Fruit fly (Drosophila melanogaster) whole organism, wandering third instar larva: Measurements from ENCODE around the gene bb8.

Experiments used
- Abd-B ChIP-seq: fragments of >200 bp; optimal IDR thresholded peaks from 2 replicates; lab custom pipeline; 2017; ENCODE audit warnings: missing biosample characterization, missing genetic modification characterization
- CG32264 ChIP-seq: fragments of 200-800 bp; sonication (Bioruptor generic); optimal IDR thresholded peaks from 2 replicates; lab custom pipeline; 2016; ENCODE audit warnings: missing biosample characterization, missing genetic modification characterization
- CG9705 ChIP-seq: fragments of 200-800 bp; sonication (Bioruptor generic); optimal IDR thresholded peaks from 2 replicates; lab custom pipeline; 2018; ENCODE audit warnings: missing biosample characterization, mild to moderate bottlenecking, missing genetic modification characterization
- CrebA ChIP-seq: fragments of 200-800 bp; sonication (Bioruptor generic); optimal IDR thresholded peaks from 2 replicates; lab custom pipeline; 2016; ENCODE audit warnings: missing biosample characterization, mild to moderate bottlenecking, missing genetic modification characterization, borderline replicate concordance
- Dfd ChIP-seq: fragments of >200 bp; optimal IDR thresholded peaks from 2 replicates; lab custom pipeline; 2017; ENCODE audit warnings: missing biosample characterization, missing genetic modification characterization
- Dif ChIP-seq: fragments of 200-275, 200-300 bp; sonication (Bioruptor generic); optimal IDR thresholded peaks from 2 replicates; lab custom pipeline; 2018; ENCODE audit warnings: missing biosample characterization, missing genetic modification characterization; ENCODE audit not compliant: partially characterized antibody
- GATAd ChIP-seq: sonication (Bioruptor generic); optimal IDR thresholded peaks from 2 replicates; lab custom pipeline; 2016; ENCODE audit warnings: missing biosample characterization, missing genetic modification characterization
- HLH106 ChIP-seq: fragments of 200-800 bp; optimal IDR thresholded peaks from 3 replicates; lab custom pipeline; 2019; ENCODE audit warnings: missing biosample characterization, mild to moderate bottlenecking, missing genetic modification characterization, moderate library complexity
- Hnf4 ChIP-seq: fragments of 200-800 bp; sonication (Bioruptor generic); optimal IDR thresholded peaks from 2 replicates; lab custom pipeline; 2016; ENCODE audit warnings: missing biosample characterization, mild to moderate bottlenecking, missing genetic modification characterization
- Hr78 ChIP-seq: fragments of >200 bp; optimal IDR thresholded peaks from 2 replicates; lab custom pipeline; 2017; ENCODE audit warnings: missing biosample characterization, missing genetic modification characterization
- Hr83 ChIP-seq: fragments of 200-300 bp; sonication (Bioruptor generic); optimal IDR thresholded peaks from 2 replicates; lab custom pipeline; 2016; ENCODE audit warnings: missing biosample characterization, mild to moderate bottlenecking, missing genetic modification characterization, moderate library complexity; ENCODE audit not compliant: poor library complexity, severe bottlenecking
- Jra ChIP-seq: sonication (Bioruptor generic); optimal IDR thresholded peaks from 2 replicates; lab custom pipeline; 2016; ENCODE audit warnings: missing biosample characterization, missing genetic modification characterization
- Mio ChIP-seq: sonication (Bioruptor generic); optimal IDR thresholded peaks from 2 replicates; lab custom pipeline; 2016; ENCODE audit warnings: missing biosample characterization, missing genetic modification characterization
- Myc ChIP-seq: fragments of >200 bp; optimal IDR thresholded peaks from 2 replicates; lab custom pipeline; 2017
- N ChIP-seq: fragments of >200 bp; optimal IDR thresholded peaks from 2 replicates; lab custom pipeline; 2018; ENCODE audit warnings: missing biosample characterization, missing external identifiers, missing genetic modification characterization
- OdsH ChIP-seq: fragments of 200-800 bp; sonication (Bioruptor generic); optimal IDR thresholded peaks from 2 replicates; lab custom pipeline; 2016; ENCODE audit warnings: missing biosample characterization, mild to moderate bottlenecking, missing genetic modification characterization
- Rel ChIP-seq, 2 experiments: fragments of 200-800 bp; sonication (Bioruptor generic) in 1 of 2; optimal IDR thresholded peaks; 2 replicates in 1 of 2; 3 replicates in 1 of 2; lab custom pipeline; 2016 to 2019; ENCODE audit warnings: mild to moderate bottlenecking in 2 of 2, missing biosample characterization in 2 of 2, missing genetic modification characterization in 2 of 2, moderate library complexity in 1 of 2
- Sp1 ChIP-seq: fragments of 200-800 bp; sonication (Bioruptor generic); optimal IDR thresholded peaks from 3 replicates; lab custom pipeline; 2019; ENCODE audit warnings: missing biosample characterization, mild to moderate bottlenecking, missing genetic modification characterization, moderate library complexity
- Vsx2 ChIP-seq: fragments of 200-300, 225-300 bp; sonication (Bioruptor generic); optimal IDR thresholded peaks from 2 replicates; lab custom pipeline; 2018; ENCODE audit warnings: missing biosample characterization, missing genetic modification characterization; ENCODE audit not compliant: partially characterized antibody
- br ChIP-seq: fragments of 200-800 bp; sonication (Bioruptor generic); optimal IDR thresholded peaks from 2 replicates; lab custom pipeline; 2016; ENCODE audit warnings: missing biosample characterization, missing genetic modification characterization
- brk ChIP-seq: fragments of 200-800 bp; sonication (Bioruptor generic); optimal IDR thresholded peaks from 2 replicates; lab custom pipeline; 2016; ENCODE audit warnings: missing biosample characterization, mild to moderate bottlenecking, missing genetic modification characterization
- dl ChIP-seq, 2 experiments: fragments of 175-275, 200-275 bp in 1 of 2; fragments of 200-275 bp in 1 of 2; sonication (Bioruptor generic); optimal IDR thresholded peaks; lab custom pipeline; 2018; ENCODE audit warnings: mild to moderate bottlenecking in 2 of 2, missing biosample characterization in 2 of 2, missing genetic modification characterization in 2 of 2, moderate library complexity in 2 of 2; ENCODE audit not compliant: partially characterized antibody in 2 of 2, insufficient read depth in 1 of 2
- dmrt93B ChIP-seq: fragments of 200-800 bp; sonication (Bioruptor generic); optimal IDR thresholded peaks from 2 replicates; lab custom pipeline; 2018; ENCODE audit warnings: missing biosample characterization, mild to moderate bottlenecking, missing genetic modification characterization
- dsf ChIP-seq: sonication (Bioruptor generic); optimal IDR thresholded peaks from 2 replicates; lab custom pipeline; 2016; ENCODE audit warnings: missing biosample characterization, missing genetic modification characterization, borderline replicate concordance
- ey ChIP-seq: fragments of 200-800 bp; sonication (Bioruptor generic); optimal IDR thresholded peaks from 2 replicates; lab custom pipeline; 2016; ENCODE audit warnings: missing biosample characterization, missing genetic modification characterization
- foxo ChIP-seq, 2 experiments: fragments of 200-800 bp; sonication (Bioruptor generic); optimal IDR thresholded peaks; 2 replicates in 1 of 2; 3 replicates in 1 of 2; lab custom pipeline; 2016 to 2017; ENCODE audit warnings: missing biosample characterization in 2 of 2, missing genetic modification characterization in 2 of 2
- fru ChIP-seq: fragments of 200-800 bp; sonication (Bioruptor generic); optimal IDR thresholded peaks from 3 replicates; lab custom pipeline; 2016; ENCODE audit warnings: missing biosample characterization, mild to moderate bottlenecking, missing genetic modification characterization
- h ChIP-seq: fragments of 200-800 bp; sonication (Bioruptor generic); optimal IDR thresholded peaks from 3 replicates; lab custom pipeline; 2016; ENCODE audit warnings: missing biosample characterization, mild to moderate bottlenecking, missing genetic modification characterization
- jim ChIP-seq: fragments of 175-275, 200-325 bp; sonication (Bioruptor generic); optimal IDR thresholded peaks from 2 replicates; lab custom pipeline; 2016; ENCODE audit warnings: missing biosample characterization, mild to moderate bottlenecking, missing genetic modification characterization
- lola ChIP-seq: fragments of >200 bp; optimal IDR thresholded peaks from 2 replicates; lab custom pipeline; 2017; ENCODE audit warnings: missing biosample characterization, missing genetic modification characterization
- pan ChIP-seq: fragments of >200 bp; optimal IDR thresholded peaks from 2 replicates; lab custom pipeline; 2017
- psq ChIP-seq: fragments of 200-800 bp; sonication (Bioruptor generic); optimal IDR thresholded peaks from 3 replicates; lab custom pipeline; 2017; ENCODE audit warnings: missing biosample characterization, mild to moderate bottlenecking, missing genetic modification characterization, moderate library complexity
- rgr ChIP-seq: fragments of 200-800 bp; sonication (Bioruptor generic); optimal IDR thresholded peaks from 3 replicates; lab custom pipeline; 2016; ENCODE audit warnings: missing biosample characterization, mild to moderate bottlenecking, missing genetic modification characterization
- sage ChIP-seq: fragments of 200-800 bp; sonication (Bioruptor generic); optimal IDR thresholded peaks from 2 replicates; lab custom pipeline; 2016; ENCODE audit warnings: missing biosample characterization, mild to moderate bottlenecking, missing genetic modification characterization
- sv ChIP-seq: fragments of 200-800 bp; sonication (Bioruptor generic); optimal IDR thresholded peaks from 3 replicates; lab custom pipeline; 2016; ENCODE audit warnings: missing biosample characterization, missing genetic modification characterization
- tai ChIP-seq: sonication (Bioruptor generic); optimal IDR thresholded peaks from 2 replicates; lab custom pipeline; 2016; ENCODE audit warnings: missing biosample characterization, missing genetic modification characterization
- usp ChIP-seq: fragments of >200 bp; optimal IDR thresholded peaks from 2 replicates; lab custom pipeline; 2017; ENCODE audit warnings: missing biosample characterization, missing genetic modification characterization
- woc ChIP-seq: sonication (Bioruptor generic); optimal IDR thresholded peaks from 2 replicates; lab custom pipeline; 2016; ENCODE audit warnings: missing biosample characterization, mild to moderate bottlenecking, missing genetic modification characterization

bb8 gene

DNA sequence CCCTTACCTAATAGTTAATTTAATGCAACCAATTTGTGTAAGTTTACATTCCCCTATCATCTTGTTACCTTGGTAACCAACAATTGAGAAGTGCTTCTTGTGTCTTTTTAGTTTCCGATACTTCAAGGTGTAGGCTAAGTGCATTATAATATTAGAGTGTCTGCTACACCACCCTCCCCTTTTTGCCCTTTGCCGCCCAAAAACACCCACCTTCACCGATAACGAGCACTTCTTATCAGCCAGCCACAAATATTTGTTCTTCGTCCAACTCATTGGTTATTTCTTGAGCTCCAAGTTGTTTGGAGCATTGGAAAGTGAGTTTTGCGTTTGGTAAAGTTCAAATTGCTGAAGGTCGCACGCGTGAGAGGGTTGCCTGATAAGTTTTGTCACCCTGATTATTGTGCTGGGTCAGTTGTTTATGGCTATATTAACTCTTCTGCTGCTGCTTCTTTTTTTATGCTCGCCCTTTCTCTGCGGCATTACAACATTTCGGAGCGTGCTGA is 41.9 kb upstream of the bb8 start:
- TF ChIP-seq ey (peak; percentile 35), Myc (lab: Kevin White, UChicago) (no peak), sv (GFP tag; lab: Kevin White, UChicago) (no peak), rgr (GFP tag; lab: Kevin White, UChicago) (peak; percentile 23), br (GFP tag; lab: Kevin White, UChicago) (peak; percentile 2), h (GFP tag; lab: Kevin White, UChicago) (peak; percentile 34)

DNA sequence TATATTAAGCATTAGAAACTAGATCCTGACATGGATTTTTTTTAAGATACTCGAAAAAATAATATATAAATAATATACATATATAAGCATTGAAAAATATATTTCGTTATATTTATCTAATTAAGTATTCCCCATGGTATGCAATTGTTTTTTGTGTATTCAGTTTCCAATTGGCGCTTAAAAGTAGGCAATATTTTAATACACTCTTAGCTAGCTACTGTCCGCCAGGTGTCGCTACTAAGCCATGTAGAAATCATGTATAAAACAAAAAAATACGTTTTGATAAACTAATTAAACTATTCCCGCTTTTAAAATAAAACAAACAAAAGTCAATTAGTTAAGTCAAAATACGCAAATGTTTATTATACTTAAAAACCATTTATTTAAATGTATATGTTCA is 41.3 kb upstream of the bb8 start:
- TF ChIP-seq HLH106 (tag; lab: Kevin White, UChicago) (peak; percentile 9), Dif (GFP tag; lab: Kevin White, UChicago) (no peak), dl (GFP tag; optimal IDR thresholded peaks at IDR 0.05; lab: Kevin White, UChicago; ENCODE audit: insufficient read depth in 1 of 2, partially characterized antibody in 2 of 2) (no peak), dsf (GFP tag; lab: Kevin White, UChicago) (no peak), lola (no peak), sv (GFP tag; lab: Kevin White, UChicago) (no peak), Hr83 (GFP tag; lab: Kevin White, UChicago) (no peak), rgr (GFP tag; lab: Kevin White, UChicago) (no peak), Vsx2 (GFP tag; lab: Kevin White, UChicago) (peak; percentile 79), Jra (no peak), Myc (lab: Kevin White, UChicago) (peak; percentile 85), N (GFP tag; lab: Kevin White, UChicago) (peak; percentile 29), Abd-B (GFP tag; lab: Kevin White, UChicago) (no peak), br (GFP tag; lab: Kevin White, UChicago) (no peak), fru (GFP tag; lab: Kevin White, UChicago) (no peak)

DNA sequence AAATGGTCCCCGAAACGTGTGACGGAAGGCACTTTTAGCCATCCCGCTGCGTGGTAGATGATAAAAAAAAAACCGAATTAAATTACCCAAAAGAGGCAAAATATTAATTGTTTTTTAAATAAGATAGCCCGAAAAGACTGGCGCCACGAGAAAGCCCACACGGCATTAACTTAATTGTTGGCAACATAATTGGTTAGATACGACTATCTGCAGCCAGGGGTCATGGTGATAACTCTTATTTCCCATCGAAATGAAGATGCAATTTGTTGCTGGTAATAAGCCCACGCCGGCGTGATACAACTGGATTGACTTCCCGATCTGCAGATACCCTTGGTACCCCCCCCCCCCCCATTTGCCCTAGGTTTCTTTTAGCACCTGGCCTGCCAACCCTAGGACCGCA is 37.7 kb upstream of the bb8 start:
- TF ChIP-seq Dfd (GFP tag; lab: Kevin White, UChicago) (peak; percentile 84), CG32264 (GFP tag; lab: Kevin White, UChicago) (no peak), ey (no peak), dmrt93B (GFP tag; lab: Kevin White, UChicago) (no peak)
- TF ChIP-seq, all 38 proteins: peak for 1

DNA sequence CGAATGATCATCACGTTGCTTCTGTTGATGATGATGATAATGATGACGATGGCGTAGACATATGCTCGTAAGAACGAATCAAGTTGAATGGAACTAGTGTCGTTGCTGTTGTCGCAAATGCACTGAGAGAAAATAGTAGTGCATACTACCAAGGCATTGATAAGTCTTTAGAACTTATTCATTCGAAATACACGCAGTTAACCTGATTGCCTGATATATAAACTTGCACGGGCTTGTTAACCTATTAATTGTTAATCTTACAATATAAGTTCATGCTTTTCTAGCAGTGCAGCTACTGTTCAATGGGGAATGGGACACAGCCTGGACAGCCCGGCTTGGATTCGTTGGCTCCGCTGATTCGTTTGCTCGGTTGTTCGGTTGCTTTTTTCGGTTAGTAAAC is 36.3 kb upstream of the bb8 start:
- TF ChIP-seq br (GFP tag; lab: Kevin White, UChicago) (peak; percentile 32), fru (GFP tag; lab: Kevin White, UChicago) (peak; percentile 70), tai (GFP tag; lab: Kevin White, UChicago) (no peak), Hr78 (no peak), dmrt93B (GFP tag; lab: Kevin White, UChicago) (peak; percentile 21), Jra (no peak), N (GFP tag; lab: Kevin White, UChicago) (no peak), Mio (GFP tag; lab: Kevin White, UChicago) (no peak), brk (GFP tag; lab: Kevin White, UChicago) (no peak), Myc (lab: Kevin White, UChicago) (no peak), Dfd (GFP tag; lab: Kevin White, UChicago) (no peak), Sp1 (GFP tag; lab: Kevin White, UChicago) (peak; percentile 19), usp (GFP tag; lab: Kevin White, UChicago) (no peak), Dif (GFP tag; lab: Kevin White, UChicago) (no peak), HLH106 (tag; lab: Kevin White, UChicago) (peak; percentile 23), Abd-B (GFP tag; lab: Kevin White, UChicago) (no peak), psq (peak; percentile 33), rgr (GFP tag; lab: Kevin White, UChicago) (peak; percentile 60), Hnf4 (peak; percentile 36), ey (peak; percentile 52), dsf (GFP tag; lab: Kevin White, UChicago) (no peak), sv (GFP tag; lab: Kevin White, UChicago) (peak; percentile 87), dl (GFP tag; optimal IDR thresholded peaks at IDR 0.05; lab: Kevin White, UChicago; ENCODE audit: insufficient read depth in 1 of 2, partially characterized antibody in 2 of 2) (no peak), OdsH (GFP tag; lab: Kevin White, UChicago) (peak; percentile 42), Vsx2 (GFP tag; lab: Kevin White, UChicago) (no peak), GATAd (no peak), Hr83 (GFP tag; lab: Kevin White, UChicago) (no peak), woc (GFP tag; lab: Kevin White, UChicago) (peak; percentile 43), lola (no peak), pan (lab: Kevin White, UChicago) (no peak), CG32264 (GFP tag; lab: Kevin White, UChicago) (no peak), jim (GFP tag; lab: Kevin White, UChicago) (no peak), CrebA (GFP tag; lab: Kevin White, UChicago) (no peak), Rel (GFP tag; optimal IDR thresholded peaks at IDR 0.05; lab: Kevin White, UChicago) (no peak), Rel (tag; optimal IDR thresholded peaks at IDR 0.05; lab: Kevin White, UChicago) (no peak), h (GFP tag; lab: Kevin White, UChicago) (peak; percentile 65), sage (GFP tag; lab: Kevin White, UChicago) (no peak), foxo (GFP tag; optimal IDR thresholded peaks at IDR 0.05; lab: Kevin White, UChicago) (peak in 1 of 2 experiments; percentile 63), CG9705 (GFP tag; lab: Kevin White, UChicago) (no peak)
